Worm (Caenorhabditis elegans) whole organism, L4 larva: Measurements from ENCODE around the gene otpl-2.
A peak's percentile ranks its signal among the peaks of the same experiment; 100 is the strongest.

Source experiments
- daf-19 ChIP-seq: fragments of 200-800 bp; sonication (Bioruptor generic); conservative IDR thresholded peaks from 2 replicates; pipeline ENCODE4 v1.3.6; 2022; ENCODE audit warnings: missing genetic modification characterization, missing compliant biosample characterization
- lim-7 ChIP-seq: fragments of 200-800 bp; sonication (Bioruptor generic); IDR thresholded peaks from 2 replicates; pipeline ENCODE4 v1.3.6; 2022; ENCODE audit warnings: missing genetic modification characterization, missing compliant biosample characterization
- nhr-237 ChIP-seq: sonication (generic microtip); optimal IDR thresholded peaks from 2 replicates; lab custom pipeline; 2017; ENCODE audit warnings: missing biosample characterization, missing genetic modification characterization
- ztf-7 ChIP-seq: fragments of 150-350 bp; optimal IDR thresholded peaks from 2 replicates; lab custom pipeline; 2014; ENCODE audit warnings: missing biosample characterization, missing genetic modification characterization

DNA sequence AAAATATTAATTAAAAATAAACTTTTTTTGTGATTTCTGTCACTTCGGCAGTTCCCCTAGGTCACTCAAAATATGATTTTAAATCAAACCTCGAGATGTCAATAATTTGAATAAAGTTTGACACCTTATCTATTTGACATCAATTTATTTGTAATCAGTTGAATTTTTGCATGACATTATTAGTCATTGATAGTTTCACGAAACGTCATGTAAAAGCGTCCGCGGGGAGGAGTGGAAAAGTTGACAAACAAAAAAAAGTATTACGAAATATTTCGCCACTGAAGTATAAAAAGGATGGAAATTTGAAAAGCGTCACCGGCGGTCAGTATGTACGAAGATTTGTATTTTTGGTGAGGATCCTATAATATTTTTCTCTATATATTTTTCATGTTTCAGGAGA lies 48.8 kb upstream of the otpl-2 start, which contains the start of gene K09D9.1:
- peak; percentile 67 for TF ChIP-seq ztf-7 (tag; lab: Kevin White, UChicago)
- TF ChIP-seq nhr-237: no peak
- TF ChIP-seq lim-7 (GFP tag; lab: Robert Waterston, UW): no peak
- no peak for TF ChIP-seq daf-19 (GFP tag; lab: Robert Waterston, UW)
